Fruit fly (Drosophila melanogaster): ENCODE results near the gene eIF3f1.

The eIF3f1 gene

DNA sequence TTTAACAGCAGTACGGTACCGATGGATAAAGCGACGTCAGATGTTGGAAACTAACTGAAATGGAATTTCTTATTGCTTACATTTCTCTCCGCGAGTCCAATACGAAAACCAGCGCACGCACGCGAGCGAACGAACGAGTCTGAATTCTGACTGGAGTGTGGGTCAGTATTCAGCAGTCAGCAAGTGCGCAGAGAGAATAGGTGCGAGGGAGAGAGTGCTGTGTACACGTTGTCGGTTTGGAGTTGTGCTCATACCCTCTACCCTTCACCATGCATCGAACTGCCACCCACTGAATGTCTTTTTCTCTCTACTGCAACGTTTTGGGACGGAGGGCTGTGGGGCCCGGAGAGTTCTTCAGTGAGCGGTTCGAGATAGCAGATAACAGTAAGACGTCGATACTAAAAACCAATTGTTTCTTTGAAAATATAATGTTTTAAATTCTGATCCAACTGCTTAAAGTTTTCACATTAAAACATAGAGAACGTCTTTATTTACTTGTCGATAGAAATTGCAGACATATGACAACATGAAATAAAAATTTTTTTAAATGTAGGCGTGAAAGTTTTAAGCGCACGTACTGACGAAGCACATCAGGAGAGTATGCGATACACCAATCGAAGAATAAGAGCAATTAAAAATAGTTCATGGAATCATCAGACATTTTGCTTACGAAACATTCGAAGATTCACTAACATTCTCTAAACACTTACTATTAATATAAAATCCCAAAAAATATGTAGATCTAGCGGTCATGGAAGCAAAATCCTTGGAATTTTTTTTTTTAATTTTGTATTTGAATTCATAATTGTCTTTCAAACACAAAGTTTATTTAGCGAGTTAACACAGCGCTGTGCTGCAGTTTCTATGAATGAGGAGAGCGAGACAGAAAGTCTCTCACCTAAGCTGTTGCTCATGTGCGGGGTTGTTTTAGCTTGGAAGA is 25.8 kb upstream of the eIF3f1 start (continued):
- TF ChIP-seq Side (GFP tag; optimal IDR thresholded peaks at IDR 0.05) (peak; percentile 78), klu (GFP tag; IDR thresholded peaks at IDR 0.05) (no peak), CG10565 (GFP tag; optimal IDR thresholded peaks at IDR 0.05) (no peak), Asciz (GFP tag; optimal IDR thresholded peaks at IDR 0.05) (peak; percentile 83), CG15011 (GFP tag; optimal IDR thresholded peaks at IDR 0.05) (peak; percentile 78), Vsx1 (GFP tag; optimal IDR thresholded peaks at IDR 0.05) (peak; percentile 60), fu2 (GFP tag; optimal IDR thresholded peaks at IDR 0.05) (peak; percentile 81), CG10654 (GFP tag; optimal IDR thresholded peaks at IDR 0.05) (peak; percentile 66), CG31365 (tag; optimal IDR thresholded peaks at IDR 0.05) (no peak), CG11504 (tag; optimal IDR thresholded peaks at IDR 0.05) (peak; percentile 92), ttk (GFP tag; IDR thresholded peaks at IDR 0.05) (no peak), knrl (GFP tag; IDR thresholded peaks at IDR 0.05; ENCODE audit: partially characterized antibody) (no peak), rib (GFP tag; IDR thresholded peaks at IDR 0.05) (no peak), D19B (GFP tag; optimal IDR thresholded peaks at IDR 0.05) (peak; percentile 69), dmrt11E (tag; optimal IDR thresholded peaks at IDR 0.05) (peak; percentile 80), CG34224 (GFP tag; IDR thresholded peaks at IDR 0.05; ENCODE audit: partially characterized antibody) (no peak), danr (GFP tag; IDR thresholded peaks at IDR 0.05) (no peak), Dp (GFP tag; optimal IDR thresholded peaks at IDR 0.05) (peak; percentile 22), CG1602 (GFP tag; optimal IDR thresholded peaks at IDR 0.05) (peak; percentile 86), CG33213 (GFP tag; optimal IDR thresholded peaks at IDR 0.05) (peak; percentile 43), da (GFP tag; optimal IDR thresholded peaks at IDR 0.05) (peak; percentile 14), crol (GFP tag; IDR thresholded peaks at IDR 0.05) (no peak), CG17328 (GFP tag; IDR thresholded peaks at IDR 0.05) (no peak), her (GFP tag; optimal IDR thresholded peaks at IDR 0.05) (peak; percentile 56), dm (GFP tag; optimal IDR thresholded peaks at IDR 0.05) (peak; percentile 57), Bteb2 (GFP tag; optimal IDR thresholded peaks at IDR 0.05) (peak; percentile 70), CG2712 (tag; optimal IDR thresholded peaks at IDR 0.05) (peak; percentile 80), lab (GFP tag; optimal IDR thresholded peaks at IDR 0.05) (peak; percentile 79), Max (GFP tag; optimal IDR thresholded peaks at IDR 0.05) (peak; percentile 62), CG6654 (GFP tag; optimal IDR thresholded peaks at IDR 0.05) (peak; percentile 74), ATbp (GFP tag; optimal IDR thresholded peaks at IDR 0.05) (peak; percentile 80), CG10979 (tag; optimal IDR thresholded peaks at IDR 0.05) (peak; percentile 86), ato (GFP tag; IDR thresholded peaks at IDR 0.05; ENCODE audit: partially characterized antibody) (no peak), tap (tag; optimal IDR thresholded peaks at IDR 0.05) (peak; percentile 36), seq (GFP tag; IDR thresholded peaks at IDR 0.05) (no peak), pros (GFP tag; optimal IDR thresholded peaks at IDR 0.05) (peak; percentile 79), peb (GFP tag; IDR thresholded peaks at IDR 0.05) (no peak), gsb (GFP tag; IDR thresholded peaks at IDR 0.05) (no peak), Meics (GFP tag; optimal IDR thresholded peaks at IDR 0.05) (peak; percentile 89), CG34376 (GFP tag; optimal IDR thresholded peaks at IDR 0.05) (no peak), sima (GFP tag; optimal IDR thresholded peaks at IDR 0.05) (peak; percentile 1), cato (GFP tag; optimal IDR thresholded peaks at IDR 0.05; ENCODE audit: borderline replicate concordance) (peak; percentile 72), ab (GFP tag; optimal IDR thresholded peaks at IDR 0.05) (no peak), CG6813 (GFP tag; optimal IDR thresholded peaks at IDR 0.05) (peak; percentile 77), bsh (GFP tag; optimal IDR thresholded peaks at IDR 0.05) (peak; percentile 73 to 75), CG11695 (GFP tag; IDR thresholded peaks at IDR 0.05) (no peak), CG42726 (GFP tag; IDR thresholded peaks at IDR 0.05; ENCODE audit: partially characterized antibody) (no peak), Poxn (GFP tag; IDR thresholded peaks at IDR 0.05) (no peak)

All from whole organism, embryonic.